Fruit fly (Drosophila melanogaster) whole organism, prepupa: Measurements from ENCODE around the gene CG5107.

Source experiments
- CG10631 ChIP-seq: fragments of 200-800 bp; sonication (Bioruptor generic); optimal IDR thresholded peaks from 2 replicates; lab custom pipeline; 2016; ENCODE audit warnings: missing biosample characterization, missing genetic modification characterization
- CG10669 ChIP-seq: fragments of 200-800 bp; sonication (Bioruptor generic); optimal IDR thresholded peaks from 3 replicates; lab custom pipeline; 2018; ENCODE audit warnings: missing biosample characterization, mild to moderate bottlenecking, missing genetic modification characterization, moderate library complexity
- CG1621 ChIP-seq: fragments of 200-800 bp; sonication (Bioruptor generic); optimal IDR thresholded peaks from 3 replicates; lab custom pipeline; 2018; ENCODE audit warnings: missing biosample characterization, mild to moderate bottlenecking, missing genetic modification characterization
- CG31627 ChIP-seq: fragments of 200-800 bp; sonication (Bioruptor generic); optimal IDR thresholded peaks from 3 replicates; lab custom pipeline; 2016; ENCODE audit warnings: missing biosample characterization, missing genetic modification characterization
- CG32006 ChIP-seq: fragments of 200-800 bp; sonication (Bioruptor generic); optimal IDR thresholded peaks from 3 replicates; lab custom pipeline; 2017; ENCODE audit warnings: missing biosample characterization, mild to moderate bottlenecking, missing genetic modification characterization
- CG34406 ChIP-seq: fragments of 200-800 bp; sonication (Bioruptor generic); optimal IDR thresholded peaks from 3 replicates; lab custom pipeline; 2016; ENCODE audit warnings: missing biosample characterization, missing genetic modification characterization
- CG3919 ChIP-seq: fragments of 200-800 bp; sonication (Bioruptor generic); optimal IDR thresholded peaks from 3 replicates; lab custom pipeline; 2016; ENCODE audit warnings: missing biosample characterization, missing genetic modification characterization
- CG6163 ChIP-seq: fragments of 200-800 bp; sonication (Bioruptor generic); IDR thresholded peaks from 3 replicates; pipeline ENCODE4 v1.3.6; 2022; ENCODE audit warnings: missing biosample characterization, missing genetic modification characterization
- CG6276 ChIP-seq: fragments of 200-800 bp; sonication (Bioruptor generic); optimal IDR thresholded peaks from 2 replicates; lab custom pipeline; 2017; ENCODE audit warnings: missing biosample characterization, mild to moderate bottlenecking, missing genetic modification characterization
- CG6792 ChIP-seq: fragments of 200-800 bp; sonication (Bioruptor generic); optimal IDR thresholded peaks from 3 replicates; lab custom pipeline; 2016; ENCODE audit warnings: missing biosample characterization, missing genetic modification characterization
- CG6854 ChIP-seq: fragments of 200-800 bp; sonication (Bioruptor generic); optimal IDR thresholded peaks from 2 replicates; lab custom pipeline; 2017; ENCODE audit warnings: missing biosample characterization, mild to moderate bottlenecking, missing genetic modification characterization
- CG7368 ChIP-seq: fragments of 200-800 bp; sonication (Bioruptor generic); optimal IDR thresholded peaks from 3 replicates; lab custom pipeline; 2016; ENCODE audit warnings: missing biosample characterization, missing genetic modification characterization
- CG8119 ChIP-seq: fragments of 200-800 bp; sonication (Bioruptor generic); IDR thresholded peaks from 3 replicates; pipeline ENCODE4 v1.3.6; 2022; ENCODE audit warnings: missing biosample characterization, missing genetic modification characterization
- CG8319 ChIP-seq: fragments of 200-800 bp; sonication (Bioruptor generic); optimal IDR thresholded peaks from 3 replicates; lab custom pipeline; 2016; ENCODE audit warnings: missing biosample characterization, missing genetic modification characterization
- CG9139 ChIP-seq: fragments of 200-800 bp; sonication (Bioruptor generic); optimal IDR thresholded peaks from 3 replicates; lab custom pipeline; 2017; ENCODE audit warnings: missing biosample characterization, mild to moderate bottlenecking, missing genetic modification characterization
- Eip75B ChIP-seq: fragments of 200-800 bp; sonication (Bioruptor generic); optimal IDR thresholded peaks from 3 replicates; lab custom pipeline; 2016; ENCODE audit warnings: missing biosample characterization, missing genetic modification characterization
- Eip78C ChIP-seq: fragments of 200-800 bp; sonication (Bioruptor generic); peaks from one replicate; lab custom pipeline; 2016; ENCODE audit warnings: missing biosample characterization, missing genetic modification characterization
- Eip93F ChIP-seq: fragments of 200-800 bp; sonication (Bioruptor generic); optimal IDR thresholded peaks from 2 replicates; lab custom pipeline; 2016; ENCODE audit warnings: missing biosample characterization, mild to moderate bottlenecking, missing genetic modification characterization
- Ets96B ChIP-seq: fragments of 200-800 bp; optimal IDR thresholded peaks from 2 replicates; lab custom pipeline; 2019; ENCODE audit warnings: missing biosample characterization, mild to moderate bottlenecking, missing genetic modification characterization, moderate library complexity
- Gug ChIP-seq: fragments of 200-800 bp; sonication (Bioruptor generic); IDR thresholded peaks from 2 replicates; pipeline ENCODE4 v1.3.6; 2022; ENCODE audit warnings: missing biosample characterization, missing genetic modification characterization
- Hr38 ChIP-seq: sonication (Bioruptor generic); optimal IDR thresholded peaks from 2 replicates; lab custom pipeline; 2016; ENCODE audit warnings: missing biosample characterization, missing genetic modification characterization
- Hr39 ChIP-seq: fragments of 200-800 bp; sonication (Bioruptor generic); optimal IDR thresholded peaks from 2 replicates; lab custom pipeline; 2016; ENCODE audit warnings: missing biosample characterization, missing genetic modification characterization
- Hr4 ChIP-seq: fragments of 200-800 bp; sonication (Bioruptor generic); optimal IDR thresholded peaks from 3 replicates; lab custom pipeline; 2016; ENCODE audit warnings: missing biosample characterization, missing genetic modification characterization
- Met ChIP-seq: fragments of 200-800 bp; sonication (Bioruptor generic); optimal IDR thresholded peaks from 3 replicates; lab custom pipeline; 2016; ENCODE audit warnings: missing biosample characterization, missing genetic modification characterization
- OdsH ChIP-seq: fragments of 200-800 bp; sonication (Bioruptor generic); optimal IDR thresholded peaks from 3 replicates; lab custom pipeline; 2016; ENCODE audit warnings: missing biosample characterization, missing genetic modification characterization
- Smox ChIP-seq: fragments of 200-800 bp; sonication (Bioruptor generic); optimal IDR thresholded peaks from 3 replicates; lab custom pipeline; 2016; ENCODE audit warnings: missing biosample characterization, missing genetic modification characterization
- Sox102F ChIP-seq: fragments of 200-800 bp; sonication (Bioruptor generic); optimal IDR thresholded peaks from 2 replicates; lab custom pipeline; 2016; ENCODE audit warnings: missing biosample characterization, mild to moderate bottlenecking, missing genetic modification characterization
- Sox15 ChIP-seq: fragments of 200-800 bp; sonication (Bioruptor generic); optimal IDR thresholded peaks from 3 replicates; lab custom pipeline; 2016; ENCODE audit warnings: missing biosample characterization, missing genetic modification characterization
- achi ChIP-seq: fragments of 200-800 bp; sonication (Bioruptor generic); optimal IDR thresholded peaks from 3 replicates; lab custom pipeline; 2016; ENCODE audit warnings: missing biosample characterization, missing genetic modification characterization
- acj6 ChIP-seq: fragments of 200-800 bp; sonication (Bioruptor generic); optimal IDR thresholded peaks from 3 replicates; lab custom pipeline; 2016; ENCODE audit warnings: missing biosample characterization, missing genetic modification characterization
- cyc ChIP-seq: fragments of 200-800 bp; sonication (Bioruptor generic); optimal IDR thresholded peaks from 3 replicates; lab custom pipeline; 2016; ENCODE audit warnings: missing biosample characterization, missing genetic modification characterization
- dac ChIP-seq: fragments of 200-800 bp; sonication (Bioruptor generic); optimal IDR thresholded peaks from 2 replicates; lab custom pipeline; 2017; ENCODE audit warnings: missing biosample characterization, mild to moderate bottlenecking, missing genetic modification characterization
- eg ChIP-seq: fragments of 200-800 bp; sonication (Bioruptor generic); IDR thresholded peaks from 3 replicates; pipeline ENCODE4 v1.3.6; 2022; ENCODE audit warnings: missing biosample characterization, missing genetic modification characterization
- esn ChIP-seq: fragments of 200-800 bp; sonication (Bioruptor generic); optimal IDR thresholded peaks from 2 replicates; lab custom pipeline; 2016; ENCODE audit warnings: missing biosample characterization, mild to moderate bottlenecking, missing genetic modification characterization, moderate library complexity
- fkh ChIP-seq: fragments of 200-800 bp; sonication (Bioruptor generic); optimal IDR thresholded peaks from 3 replicates; lab custom pipeline; 2017; ENCODE audit warnings: missing biosample characterization, mild to moderate bottlenecking, missing genetic modification characterization, moderate library complexity
- lz ChIP-seq: fragments of 200-800 bp; sonication (Bioruptor generic); optimal IDR thresholded peaks from 3 replicates; lab custom pipeline; 2016; ENCODE audit warnings: missing biosample characterization, missing genetic modification characterization
- net ChIP-seq: fragments of 200-800 bp; sonication (Bioruptor generic); optimal IDR thresholded peaks from 3 replicates; lab custom pipeline; 2016; ENCODE audit warnings: missing biosample characterization, missing genetic modification characterization
- pdm3 ChIP-seq: fragments of 200-800 bp; sonication (Bioruptor generic); optimal IDR thresholded peaks from 3 replicates; lab custom pipeline; 2016; ENCODE audit warnings: missing biosample characterization, missing genetic modification characterization
- salr ChIP-seq, 2 experiments: fragments of 200-800 bp; sonication (Bioruptor generic); optimal IDR thresholded peaks; 3 replicates each; lab custom pipeline; 2016 to 2018; ENCODE audit warnings: missing biosample characterization in 2 of 2, missing genetic modification characterization in 2 of 2, mild to moderate bottlenecking in 1 of 2
- ss ChIP-seq, 2 experiments: fragments of 200-800 bp; sonication (Bioruptor generic); optimal IDR thresholded peaks; 2 replicates in 1 of 2; 3 replicates in 1 of 2; lab custom pipeline; 2017 to 2018; ENCODE audit warnings: mild to moderate bottlenecking in 2 of 2, missing biosample characterization in 2 of 2, missing genetic modification characterization in 2 of 2, moderate library complexity in 1 of 2
- svp ChIP-seq: fragments of 200-800 bp; sonication (Bioruptor generic); peaks from one replicate; lab custom pipeline; 2016; ENCODE audit warnings: missing biosample characterization, missing genetic modification characterization
- topi ChIP-seq: fragments of 200-800 bp; sonication (Bioruptor generic); optimal IDR thresholded peaks from 3 replicates; lab custom pipeline; 2016; ENCODE audit warnings: missing biosample characterization, missing genetic modification characterization

Gene CG5107

dm6 chr3R:25515450-25516288, 10.7 kb downstream of the CG5107 start, which contains the start of gene msi (continued):
- TF ChIP-seq CG6276 (GFP tag; lab: Kevin White, UChicago): peak; percentile 98
- TF ChIP-seq eg (GFP tag; lab: Robert Waterston, UW): peak; percentile 98
- TF ChIP-seq CG8319: peak; percentile 91
- TF ChIP-seq pdm3 (GFP tag; lab: Kevin White, UChicago): peak; percentile 85
- TF ChIP-seq CG3919 (GFP tag; lab: Kevin White, UChicago): peak; percentile 96
- peak; percentile 92 for TF ChIP-seq CG7368
- peak; percentile 96 for TF ChIP-seq CG6792 (GFP tag; lab: Kevin White, UChicago)
- TF ChIP-seq achi (GFP tag; lab: Kevin White, UChicago): peak; percentile 98
- peak; percentile 98 for TF ChIP-seq Gug (GFP tag; lab: Robert Waterston, UW)
- TF ChIP-seq lz (GFP tag; lab: Kevin White, UChicago): peak; percentile 90
- TF ChIP-seq Ets96B (tag; lab: Kevin White, UChicago): peak; percentile 99
- TF ChIP-seq Sox102F (GFP tag; lab: Kevin White, UChicago): peak; percentile 89
- peak; percentile 92 for TF ChIP-seq CG6854 (GFP tag; lab: Kevin White, UChicago)
- TF ChIP-seq Hr4 (GFP tag; lab: Kevin White, UChicago): peak; percentile 92
- peak; percentile 96 for TF ChIP-seq CG10669 (GFP tag; lab: Kevin White, UChicago)
- peak; percentile 100 for TF ChIP-seq CG8119 (GFP tag; lab: Robert Waterston, UW)
- peak; percentile 92 for TF ChIP-seq topi (GFP tag; lab: Kevin White, UChicago)
- TF ChIP-seq fkh (GFP tag; lab: Kevin White, UChicago): peak; percentile 82
- peak; percentile 99 for TF ChIP-seq CG32006 (GFP tag; lab: Kevin White, UChicago)
- peak; percentile 95 for TF ChIP-seq acj6
- peak; percentile 83 for TF ChIP-seq CG1621
- TF ChIP-seq CG9139 (GFP tag; lab: Kevin White, UChicago): peak; percentile 95
- peak; percentile 98 for TF ChIP-seq CG6163 (GFP tag; lab: Robert Waterston, UW)
- peak; percentile 87 for TF ChIP-seq cyc
- TF ChIP-seq salr (GFP tag; optimal IDR thresholded peaks at IDR 0.05; lab: Kevin White, UChicago): peak; percentile 84 to 97

- TF ChIP-seq esn (GFP tag; lab: Kevin White, UChicago) (peak; percentile 41), dac (GFP tag; lab: Kevin White, UChicago) (no peak), ss (GFP tag; optimal IDR thresholded peaks at IDR 0.05; lab: Kevin White, UChicago) (no peak), net (GFP tag; lab: Kevin White, UChicago) (no peak), Hr39 (GFP tag; lab: Kevin White, UChicago) (peak; percentile 18), CG34406 (GFP tag; lab: Kevin White, UChicago) (peak; percentile 16), Eip75B (GFP tag; lab: Kevin White, UChicago) (peak; percentile 15), achi (GFP tag; lab: Kevin White, UChicago) (peak; percentile 7), CG32006 (GFP tag; lab: Kevin White, UChicago) (no peak), CG31627 (GFP tag; lab: Kevin White, UChicago) (peak; percentile 31), CG6792 (GFP tag; lab: Kevin White, UChicago) (peak; percentile 35), Met (GFP tag; lab: Kevin White, UChicago) (peak; percentile 12), pdm3 (GFP tag; lab: Kevin White, UChicago) (peak; percentile 36), Eip78C (GFP tag; lab: Kevin White, UChicago) (peak; percentile 62), Sox15 (peak; percentile 7), OdsH (GFP tag; lab: Kevin White, UChicago) (peak; percentile 6), Eip93F (GFP tag; lab: Kevin White, UChicago) (no peak), Smox (GFP tag; lab: Kevin White, UChicago) (peak; percentile 22), Ets96B (tag; lab: Kevin White, UChicago) (no peak), Hr4 (GFP tag; lab: Kevin White, UChicago) (peak; percentile 17), svp (peak; percentile 59), CG10631 (GFP tag; lab: Kevin White, UChicago) (peak; percentile 8), CG1621 (no peak), Hr38 (GFP tag; lab: Kevin White, UChicago) (no peak), acj6 (no peak), topi (GFP tag; lab: Kevin White, UChicago) (peak; percentile 26)
- TF ChIP-seq, all 60 proteins: peak for 17
These were observed 12.5 kb downstream of the CG5107 start for dm6 chr3R:25517521-25517920.
